Worm (Caenorhabditis elegans) whole organism, young adult: ENCODE data around the gene F53C3.1.

Experiments used
- B0019.2 ChIP-seq: fragments of 200-800 bp; sonication (Bioruptor generic); conservative IDR thresholded peaks from 2 replicates; pipeline ENCODE4 v1.3.6; 2022; ENCODE audit warnings: missing genetic modification reagents, missing genetic modification characterization, missing compliant biosample characterization
- aptf-3 ChIP-seq: fragments of 200-800 bp; sonication (Bioruptor generic); IDR thresholded peaks from 2 replicates; pipeline ENCODE4 v1.3.6; 2022; ENCODE audit warnings: missing genetic modification characterization, missing compliant biosample characterization
- ceh-27 ChIP-seq: fragments of 200-800 bp; sonication (Bioruptor generic); optimal IDR thresholded peaks from 2 replicates; lab custom pipeline; 2018; ENCODE audit warnings: mild to moderate bottlenecking, missing genetic modification characterization, moderate library complexity, missing compliant biosample characterization
- let-526 ChIP-seq: fragments of 200-800 bp; sonication (Bioruptor generic); IDR thresholded peaks from 2 replicates; pipeline ENCODE4 v1.3.6; 2022; ENCODE audit warnings: missing genetic modification reagents, missing genetic modification characterization, missing compliant biosample characterization
- nfya-1 ChIP-seq: sonication (generic microtip); optimal IDR thresholded peaks from 2 replicates; lab custom pipeline; 2017; ENCODE audit warnings: antibody characterized with exemption, missing compliant biosample characterization, missing genetic modification characterization, borderline replicate concordance; ENCODE audit not compliant: insufficient read depth
- sptf-2 ChIP-seq: fragments of 200-800 bp; sonication (Bioruptor generic); optimal IDR thresholded peaks from 2 replicates; lab custom pipeline; 2018; ENCODE audit warnings: mild to moderate bottlenecking, missing genetic modification characterization, missing compliant biosample characterization
- unc-62 ChIP-seq: fragments of 150-350 bp; optimal IDR thresholded peaks from 2 replicates; lab custom pipeline; 2014; ENCODE audit warnings: missing biosample characterization, missing genetic modification reagents, missing genetic modification characterization

- TF ChIP-seq unc-62 (GFP tag; lab: Kevin White, UChicago) (no peak), sptf-2 (GFP tag; lab: Kevin White, UChicago) (no peak), ceh-27 (GFP tag; lab: Kevin White, UChicago) (no peak), aptf-3 (GFP tag; lab: Robert Waterston, UW) (no peak), nfya-1 (tag; lab: Kevin White, UChicago) (no peak), let-526 (GFP tag; lab: Robert Waterston, UW) (no peak), B0019.2 (GFP tag; lab: Robert Waterston, UW) (no peak)
These were observed 35.6 kb downstream of the F53C3.1 start for ce11 chrII:3947404-3947803.
